Worm (Caenorhabditis elegans): Measurements from ENCODE around the gene mrps-25.
A peak's percentile ranks its signal among the peaks of the same experiment; 100 is the strongest.
"Not testable (repeated sequence)": the region's sequence is repeated elsewhere in the genome, so short reads cannot be mapped to it uniquely, and the experiment has no call there.

The mrps-25 gene

DNA sequence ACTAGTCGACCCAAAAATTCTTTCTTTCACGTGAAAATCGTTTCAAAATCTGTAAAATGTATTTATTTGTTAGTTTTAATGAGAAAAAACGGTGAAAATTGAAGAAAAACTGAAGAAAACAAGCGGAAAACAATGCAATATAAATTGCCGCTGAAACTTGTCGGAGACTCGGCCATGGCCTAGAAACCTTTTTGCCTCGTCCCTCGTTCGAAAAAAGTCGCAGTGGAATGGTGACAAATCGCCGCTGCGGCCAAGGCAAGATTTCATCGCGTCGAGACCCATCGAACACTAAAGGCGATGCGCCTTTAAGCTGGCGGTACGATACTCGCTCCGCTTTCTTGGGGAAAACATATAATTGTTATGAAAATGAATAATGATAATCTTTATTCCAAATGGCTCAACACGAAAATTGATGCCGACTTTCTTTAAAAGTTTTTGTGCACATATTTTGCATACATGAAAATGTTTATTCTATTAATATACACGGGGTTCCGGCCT, 5.0 kb upstream of the mrps-25 start, which contains the start of gene Y55F3AM.21:
Gene Y55F3AM.21 (minus strand): TSS at position 51 of the 498 bp plus-strand sequence.
- not testable (repeated sequence) for TF ChIP-seq nhr-237, C34F6.9, sem-4 (tag; optimal IDR thresholded peaks at IDR 0.05)

DNA sequence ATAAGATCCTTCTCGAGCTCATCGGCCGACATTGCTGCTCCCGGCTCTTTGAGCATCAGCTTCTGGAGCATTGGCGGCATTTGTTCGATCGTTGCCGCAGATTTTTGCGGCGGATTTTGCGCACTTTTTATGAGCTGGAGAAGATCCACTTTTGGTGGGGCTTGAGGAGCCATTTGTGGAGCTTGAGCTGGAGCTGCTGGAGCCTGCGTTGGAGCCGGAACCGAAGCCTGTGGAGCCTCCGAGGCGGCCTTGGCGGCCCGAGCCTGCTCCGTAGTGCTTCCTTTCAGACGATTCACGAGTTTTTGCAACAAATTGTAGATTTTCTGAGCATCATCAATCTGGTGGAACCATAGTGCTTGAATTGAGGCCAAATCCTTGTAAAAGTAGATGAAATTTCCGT, 2.7 kb upstream of the mrps-25 start:
- TF ChIP-seq aly-2 (tag; optimal IDR thresholded peaks at IDR 0.05) (no peak), lsy-2 (tag; optimal IDR thresholded peaks at IDR 0.05) (no peak), F13H6.1 (tag; optimal IDR thresholded peaks at IDR 0.05) (no peak), unc-55 (GFP tag; optimal IDR thresholded peaks at IDR 0.05) (no peak), sma-3 (GFP tag; optimal IDR thresholded peaks at IDR 0.05) (no peak), sem-4 (tag; optimal IDR thresholded peaks at IDR 0.05) (no peak), zag-1 (tag; optimal IDR thresholded peaks at IDR 0.05) (no peak), mbf-1 (tag; optimal IDR thresholded peaks at IDR 0.05) (no peak), nhr-129 (tag; optimal IDR thresholded peaks at IDR 0.05) (no peak), R02D3.7 (tag; optimal IDR thresholded peaks at IDR 0.05) (no peak), Y55F3AM.14 (GFP tag; optimal IDR thresholded peaks at IDR 0.05) (no peak), nhr-6 (tag; optimal IDR thresholded peaks at IDR 0.05) (no peak), peb-1 (tag; optimal IDR thresholded peaks at IDR 0.05) (no peak), dmd-4 (tag; optimal IDR thresholded peaks at IDR 0.05) (no peak), lin-11 (tag; optimal IDR thresholded peaks at IDR 0.05) (no peak), mdl-1 (tag; optimal IDR thresholded peaks at IDR 0.05) (no peak)

DNA sequence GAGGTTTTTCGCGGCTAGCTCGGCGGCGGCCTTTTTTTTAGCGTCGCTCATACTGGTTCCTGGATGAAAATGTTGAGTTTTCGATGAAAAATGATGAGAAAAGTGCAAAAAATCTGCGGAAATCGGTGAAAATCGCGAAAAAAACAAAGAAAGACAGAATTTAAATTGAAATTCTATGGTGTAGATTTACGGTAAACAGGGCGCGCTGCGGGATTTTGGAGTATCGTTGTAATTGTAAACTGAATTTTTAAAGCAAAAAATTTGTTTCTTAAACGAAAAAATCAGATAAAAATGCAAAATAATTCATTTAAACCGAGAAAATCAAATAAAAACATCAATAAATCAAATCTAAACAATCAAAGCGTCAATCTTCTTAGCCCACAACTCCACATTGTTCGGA, 2.0 kb upstream of the mrps-25 start, which contains the start of gene dcap-1:
Gene dcap-1 (minus strand): TSS at position 59 of the 400 bp plus-strand sequence.
- no peak for TF ChIP-seq unc-62 (GFP tag; optimal IDR thresholded peaks at IDR 0.05)
- TF ChIP-seq lin-13 (GFP tag; optimal IDR thresholded peaks at IDR 0.05): no peak
- TF ChIP-seq nhr-12 (tag; optimal IDR thresholded peaks at IDR 0.05): no peak
- no peak for TF ChIP-seq sem-4 (tag; optimal IDR thresholded peaks at IDR 0.05)
- no peak for TF ChIP-seq nhr-11 (tag; optimal IDR thresholded peaks at IDR 0.05)
- no peak for TF ChIP-seq ZK546.5 (tag; optimal IDR thresholded peaks at IDR 0.05)
- peak; percentile 13 for TF ChIP-seq nhr-129 (tag; optimal IDR thresholded peaks at IDR 0.05)
- no peak for TF ChIP-seq F13H6.1 (tag; optimal IDR thresholded peaks at IDR 0.05)
- TF ChIP-seq ztf-11 (tag; optimal IDR thresholded peaks at IDR 0.05): no peak
- TF ChIP-seq egl-27 (tag; optimal IDR thresholded peaks at IDR 0.05): no peak
- TF ChIP-seq lin-11 (tag; optimal IDR thresholded peaks at IDR 0.05): no peak
- TF ChIP-seq nhr-6 (tag; optimal IDR thresholded peaks at IDR 0.05): no peak
- TF ChIP-seq C34F6.9 (tag; optimal IDR thresholded peaks at IDR 0.05): peak; percentile 22
- peak; percentile 4 for TF ChIP-seq gmeb-1 (tag; optimal IDR thresholded peaks at IDR 0.05)
- no peak for TF ChIP-seq ztf-4 (tag; optimal IDR thresholded peaks at IDR 0.05)
- peak; percentile 18 for TF ChIP-seq crh-2 (tag; optimal IDR thresholded peaks at IDR 0.05)
- TF ChIP-seq nhr-23 (tag; optimal IDR thresholded peaks at IDR 0.05): no peak
- no peak for TF ChIP-seq ceh-82 (tag; optimal IDR thresholded peaks at IDR 0.05)
- TF ChIP-seq ztf-1 (GFP tag; conservative IDR thresholded peaks at IDR 0.05): no peak
- TF ChIP-seq ama-1 (optimal IDR thresholded peaks at IDR 0.05): no peak
- TF ChIP-seq R02D3.7 (tag; optimal IDR thresholded peaks at IDR 0.05): peak; percentile 93
- no peak for TF ChIP-seq ceh-16 (tag; optimal IDR thresholded peaks at IDR 0.05)
- TF ChIP-seq unc-55 (GFP tag; optimal IDR thresholded peaks at IDR 0.05): peak; percentile 51
- no peak for TF ChIP-seq unc-39 (tag; optimal IDR thresholded peaks at IDR 0.05)
- TF ChIP-seq sma-3 (GFP tag; optimal IDR thresholded peaks at IDR 0.05): no peak
- peak; percentile 24 to 55 for TF ChIP-seq lsy-2 (tag; optimal IDR thresholded peaks at IDR 0.05)
- no peak for TF ChIP-seq skn-1 (tag; optimal IDR thresholded peaks at IDR 0.05)
- TF ChIP-seq nhr-77 (tag; optimal IDR thresholded peaks at IDR 0.05): no peak

DNA sequence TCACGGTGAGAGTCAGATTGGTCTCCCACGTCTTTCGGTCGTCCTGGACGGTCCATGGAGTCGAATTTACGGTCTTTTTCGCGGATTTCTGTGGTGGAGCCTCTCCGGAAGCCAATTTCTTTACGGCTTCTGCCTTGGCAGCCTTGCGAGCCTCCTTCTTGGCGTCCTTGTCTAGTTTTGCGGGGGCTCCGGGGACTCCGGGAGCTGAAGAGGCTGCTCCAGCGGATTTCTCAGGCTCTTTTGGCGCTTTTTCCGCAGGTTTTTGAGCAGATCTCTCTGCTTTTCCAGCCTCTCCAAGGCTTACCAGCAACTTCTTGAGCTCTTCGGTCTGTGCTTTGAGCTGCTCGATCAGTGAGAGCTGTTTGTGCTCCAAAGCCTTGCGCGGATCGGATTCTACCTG, 958 bp upstream of the mrps-25 start:
- TF ChIP-seq ZK546.5 (tag; optimal IDR thresholded peaks at IDR 0.05): no peak
- TF ChIP-seq nhr-10 (tag; optimal IDR thresholded peaks at IDR 0.05): no peak
- no peak for TF ChIP-seq nhr-237 (tag; optimal IDR thresholded peaks at IDR 0.05)
- TF ChIP-seq gmeb-1 (tag; optimal IDR thresholded peaks at IDR 0.05): no peak
- TF ChIP-seq nhr-12 (tag; optimal IDR thresholded peaks at IDR 0.05): no peak

Measured in whole organism, L2 larva.